Worm (Caenorhabditis elegans) whole organism, early embryonic: ENCODE measurements around the gene bus-4.

ENCODE experiments used
- F13C5.2 ChIP-seq: sonication (generic microtip); optimal IDR thresholded peaks from 2 replicates; lab custom pipeline; 2017; ENCODE audit warnings: mild to moderate bottlenecking, missing genetic modification characterization, inconsistent platforms, missing compliant biosample characterization
- ama-1 ChIP-seq: fragments of 150-350 bp; optimal IDR thresholded peaks from 2 replicates; lab custom pipeline; 2014
- ets-7 ChIP-seq: sonication (generic microtip); optimal IDR thresholded peaks from 2 replicates; lab custom pipeline; 2016; ENCODE audit warnings: missing genotype, missing genetic modification characterization, missing compliant biosample characterization

- TF ChIP-seq ama-1 (lab: Kevin White, UChicago) (no peak), ets-7 (tag; lab: Kevin White, UChicago) (no peak), F13C5.2 (tag; lab: Kevin White, UChicago) (no peak)
Observed at ce11 chrIV:4737258-4737657, 49.2 kb downstream of the bus-4 start, which contains the start of gene fbxb-78.
